Worm (Caenorhabditis elegans) whole organism, late embryonic: Measurements from ENCODE around the gene F35A5.2.

Source experiments
- C08G9.2 ChIP-seq: sonication (generic microtip); optimal IDR thresholded peaks from 2 replicates; lab custom pipeline; 2016; ENCODE audit warnings: mild to moderate bottlenecking, missing genetic modification characterization, moderate library complexity, missing compliant biosample characterization
- C38D4.7 ChIP-seq: fragments of 200-800 bp; sonication (Bioruptor generic); optimal IDR thresholded peaks from 2 replicates; lab custom pipeline; 2018; ENCODE audit warnings: mild to moderate bottlenecking, missing genetic modification characterization, moderate library complexity, missing compliant biosample characterization
- F13H6.1 ChIP-seq: sonication (generic microtip); optimal IDR thresholded peaks from 2 replicates; lab custom pipeline; 2016; ENCODE audit warnings: missing genetic modification characterization, missing compliant biosample characterization
- K09A11.1 ChIP-seq: sonication (generic microtip); optimal IDR thresholded peaks from 2 replicates; lab custom pipeline; 2017; ENCODE audit warnings: antibody characterized with exemption, mild to moderate bottlenecking, missing genetic modification characterization, missing compliant biosample characterization; ENCODE audit not compliant: insufficient read depth
- T23F11.4 ChIP-seq: fragments of 200-800 bp; sonication (Bioruptor generic); optimal IDR thresholded peaks from 2 replicates; lab custom pipeline; 2018; ENCODE audit warnings: mild to moderate bottlenecking, missing genetic modification characterization, missing compliant biosample characterization
- Y22D7AL.16 ChIP-seq: sonication (generic microtip); optimal IDR thresholded peaks from 2 replicates; lab custom pipeline; 2016; ENCODE audit warnings: missing genetic modification characterization, missing compliant biosample characterization
- ceh-14 ChIP-seq: sonication (generic microtip); optimal IDR thresholded peaks from 2 replicates; lab custom pipeline; 2016; ENCODE audit warnings: missing genotype, missing genetic modification characterization, missing compliant biosample characterization
- ceh-18 ChIP-seq: sonication (generic microtip); optimal IDR thresholded peaks from 2 replicates; lab custom pipeline; 2016; ENCODE audit warnings: missing genetic modification characterization, missing compliant biosample characterization
- ceh-2 ChIP-seq: sonication (generic microtip); optimal IDR thresholded peaks from 2 replicates; lab custom pipeline; 2016; ENCODE audit warnings: missing genotype, missing genetic modification characterization, missing compliant biosample characterization
- ceh-24 ChIP-seq: sonication (generic microtip); optimal IDR thresholded peaks from 2 replicates; lab custom pipeline; 2016; ENCODE audit warnings: mild to moderate bottlenecking, missing genetic modification characterization, missing compliant biosample characterization
- ceh-30 ChIP-seq: fragments of 150-350 bp; optimal IDR thresholded peaks from 2 replicates; lab custom pipeline; 2014; ENCODE audit warnings: missing biosample characterization, missing genetic modification characterization
- ceh-31 ChIP-seq: sonication (generic microtip); optimal IDR thresholded peaks from 2 replicates; lab custom pipeline; 2016; ENCODE audit warnings: missing genetic modification characterization, missing compliant biosample characterization
- ceh-34 ChIP-seq: sonication (generic microtip); optimal IDR thresholded peaks from 2 replicates; lab custom pipeline; 2016; ENCODE audit warnings: mild to moderate bottlenecking, missing genetic modification characterization, missing compliant biosample characterization
- ceh-48 ChIP-seq: sonication (generic microtip); optimal IDR thresholded peaks from 2 replicates; lab custom pipeline; 2016; ENCODE audit warnings: missing genetic modification characterization, inconsistent platforms, missing compliant biosample characterization
- ceh-6 ChIP-seq: fragments of 200-800 bp; sonication (Bioruptor generic); optimal IDR thresholded peaks from 2 replicates; lab custom pipeline; 2018; ENCODE audit warnings: mild to moderate bottlenecking, missing genetic modification characterization, missing compliant biosample characterization
- ceh-9 ChIP-seq: sonication (generic microtip); optimal IDR thresholded peaks from 2 replicates; lab custom pipeline; 2016; ENCODE audit warnings: mild to moderate bottlenecking, missing genetic modification characterization, inconsistent platforms, missing compliant biosample characterization
- che-1 ChIP-seq: sonication (generic microtip); optimal IDR thresholded peaks from 2 replicates; lab custom pipeline; 2016; ENCODE audit warnings: mild to moderate bottlenecking, missing genetic modification characterization, missing compliant biosample characterization
- dve-1 ChIP-seq: sonication (generic microtip); optimal IDR thresholded peaks from 2 replicates; lab custom pipeline; 2017; ENCODE audit warnings: antibody characterized with exemption, mild to moderate bottlenecking, missing genetic modification characterization, missing compliant biosample characterization
- elt-2 ChIP-seq: sonication (generic microtip); optimal IDR thresholded peaks from 2 replicates; lab custom pipeline; 2016; ENCODE audit warnings: missing genetic modification reagents, missing genetic modification characterization, missing compliant biosample characterization
- ets-4 ChIP-seq: sonication (generic microtip); optimal IDR thresholded peaks from 2 replicates; lab custom pipeline; 2016; ENCODE audit warnings: missing genetic modification characterization, missing compliant biosample characterization
- eyg-1 ChIP-seq: sonication (generic microtip); optimal IDR thresholded peaks from 2 replicates; lab custom pipeline; 2016; ENCODE audit warnings: missing genotype, missing genetic modification characterization, missing compliant biosample characterization
- hlh-13 ChIP-seq: fragments of 200-800 bp; sonication (Bioruptor generic); optimal IDR thresholded peaks from 2 replicates; lab custom pipeline; 2018; ENCODE audit warnings: mild to moderate bottlenecking, missing genetic modification characterization, missing compliant biosample characterization
- hlh-6 ChIP-seq: sonication (generic microtip); optimal IDR thresholded peaks from 2 replicates; lab custom pipeline; 2016; ENCODE audit warnings: missing genotype, missing genetic modification characterization, missing compliant biosample characterization
- lin-11 ChIP-seq: fragments of 200-800 bp; sonication (Bioruptor generic); optimal IDR thresholded peaks from 2 replicates; lab custom pipeline; 2018; ENCODE audit warnings: mild to moderate bottlenecking, missing genetic modification characterization, missing compliant biosample characterization
- madf-2 ChIP-seq: sonication (generic microtip); optimal IDR thresholded peaks from 2 replicates; lab custom pipeline; 2017; ENCODE audit warnings: missing genetic modification characterization, missing compliant biosample characterization
- mec-3 ChIP-seq: sonication (generic microtip); optimal IDR thresholded peaks from 2 replicates; lab custom pipeline; 2016; ENCODE audit warnings: borderline replicate concordance, missing genetic modification characterization, missing compliant biosample characterization
- nfya-1 ChIP-seq: sonication (generic microtip); optimal IDR thresholded peaks from 2 replicates; lab custom pipeline; 2017; ENCODE audit warnings: missing genetic modification characterization, mild to moderate bottlenecking, missing compliant biosample characterization, antibody characterized with exemption, moderate library complexity
- npax-4 ChIP-seq: sonication (generic microtip); optimal IDR thresholded peaks from 2 replicates; lab custom pipeline; 2016; ENCODE audit warnings: missing genetic modification characterization, missing compliant biosample characterization
- odd-2 ChIP-seq: sonication (generic microtip); optimal IDR thresholded peaks from 2 replicates; lab custom pipeline; 2017; ENCODE audit warnings: antibody characterized with exemption, mild to moderate bottlenecking, missing genetic modification characterization, missing compliant biosample characterization
- pax-1 ChIP-seq: fragments of 150-350 bp; optimal IDR thresholded peaks from 2 replicates; lab custom pipeline; 2014; ENCODE audit warnings: missing biosample characterization, missing genetic modification characterization
- pha-2 ChIP-seq: sonication (generic microtip); optimal IDR thresholded peaks from 2 replicates; lab custom pipeline; 2017; ENCODE audit warnings: mild to moderate bottlenecking, missing genetic modification characterization, missing compliant biosample characterization
- pha-4 ChIP-seq: fragments of 150-350 bp; optimal IDR thresholded peaks from 2 replicates; lab custom pipeline; 2018; ENCODE audit warnings: missing biosample characterization, missing genetic modification reagents, missing genetic modification characterization
- pqm-1 ChIP-seq: sonication (generic microtip); optimal IDR thresholded peaks from 2 replicates; lab custom pipeline; 2016; ENCODE audit warnings: missing genetic modification characterization, missing compliant biosample characterization
- pros-1 ChIP-seq: fragments of 150-350 bp; optimal IDR thresholded peaks from 2 replicates; lab custom pipeline; 2014; ENCODE audit warnings: missing biosample characterization, missing genetic modification reagents, missing genetic modification characterization
- rnt-1 ChIP-seq: sonication (generic microtip); optimal IDR thresholded peaks from 2 replicates; lab custom pipeline; 2016; ENCODE audit warnings: missing genetic modification characterization, missing compliant biosample characterization
- sox-2 ChIP-seq: fragments of 200-800 bp; sonication (Bioruptor generic); IDR thresholded peaks from 2 replicates; pipeline ENCODE4 v1.3.6; 2022; ENCODE audit warnings: missing genetic modification reagents, missing genetic modification characterization, missing compliant biosample characterization
- sox-4 ChIP-seq: sonication (generic microtip); optimal IDR thresholded peaks from 2 replicates; lab custom pipeline; 2017; ENCODE audit warnings: mild to moderate bottlenecking, missing genetic modification characterization, inconsistent platforms, missing compliant biosample characterization
- syd-9 ChIP-seq: sonication (generic microtip); optimal IDR thresholded peaks from 2 replicates; lab custom pipeline; 2016; ENCODE audit warnings: mild to moderate bottlenecking, missing genetic modification characterization, moderate library complexity, missing compliant biosample characterization
- tbx-2 ChIP-seq: sonication (generic microtip); optimal IDR thresholded peaks from 2 replicates; lab custom pipeline; 2016; ENCODE audit warnings: missing genetic modification characterization, missing compliant biosample characterization
- tbx-7 ChIP-seq: sonication (generic microtip); optimal IDR thresholded peaks from 2 replicates; lab custom pipeline; 2016; ENCODE audit warnings: missing genotype, missing genetic modification characterization, missing compliant biosample characterization
- ttx-3 ChIP-seq: sonication (generic microtip); optimal IDR thresholded peaks from 2 replicates; lab custom pipeline; 2016; ENCODE audit warnings: missing genetic modification reagents, missing genetic modification characterization, missing compliant biosample characterization
- unc-3 ChIP-seq, 2 experiments: fragments of 200-800 bp in 1 of 2; sonication (Bioruptor generic) in 1 of 2; sonication (generic microtip) in 1 of 2; conservative IDR thresholded peaks in 1 of 2; optimal IDR thresholded peaks in 1 of 2; 2 replicates each; pipeline versions ENCODE4 v1.3.6 to Lab custom; 2016 to 2022; ENCODE audit warnings: missing compliant biosample characterization in 2 of 2, missing genetic modification characterization in 2 of 2, missing genetic modification reagents in 1 of 2
- unc-86 ChIP-seq: sonication (generic microtip); optimal IDR thresholded peaks from 2 replicates; lab custom pipeline; 2016; ENCODE audit warnings: missing genetic modification characterization, missing compliant biosample characterization
- zip-5 ChIP-seq: sonication (generic microtip); optimal IDR thresholded peaks from 2 replicates; lab custom pipeline; 2016; ENCODE audit warnings: missing genetic modification characterization, missing compliant biosample characterization
- ztf-16 ChIP-seq: sonication (generic microtip); optimal IDR thresholded peaks from 2 replicates; lab custom pipeline; 2017; ENCODE audit warnings: missing genetic modification characterization, missing compliant biosample characterization

Gene F35A5.2

ce11 chrX:3759820-3760219, 45.1 kb upstream of the F35A5.2 start:
- TF ChIP-seq C08G9.2 (tag; lab: Kevin White, UChicago) (no peak), pqm-1 (tag; lab: Kevin White, UChicago) (no peak), unc-3 (GFP tag; conservative IDR thresholded peaks at IDR 0.05; lab: Robert Waterston, UW) (no peak), unc-3 (tag; optimal IDR thresholded peaks at IDR 0.05; lab: Kevin White, UChicago) (no peak), sox-4 (tag; lab: Kevin White, UChicago) (no peak), ceh-34 (tag; lab: Kevin White, UChicago) (no peak), ceh-30 (tag; lab: Kevin White, UChicago) (no peak), pax-1 (no peak), ceh-31 (tag; lab: Kevin White, UChicago) (no peak), unc-86 (no peak), ceh-6 (GFP tag; lab: Kevin White, UChicago) (no peak), ceh-2 (tag; lab: Kevin White, UChicago) (no peak), ets-4 (tag; lab: Kevin White, UChicago) (no peak), madf-2 (tag; lab: Kevin White, UChicago) (no peak), dve-1 (tag; lab: Kevin White, UChicago) (no peak), pros-1 (tag; lab: Kevin White, UChicago) (no peak), zip-5 (no peak), ceh-48 (no peak)

ce11 chrX:3762410-3762809, 42.5 kb upstream of the F35A5.2 start, which contains the start of gene T14G12.11:
Gene T14G12.11, minus strand, starts transcription at chrX:3762547.
- no peak for TF ChIP-seq pha-4 (tag; lab: Kevin White, UChicago)
- no peak for TF ChIP-seq zip-5
- TF ChIP-seq ztf-16 (tag; lab: Kevin White, UChicago): no peak
- no peak for TF ChIP-seq K09A11.1 (tag; lab: Kevin White, UChicago)
- no peak for TF ChIP-seq npax-4 (tag; lab: Kevin White, UChicago)
- TF ChIP-seq nfya-1 (tag; lab: Kevin White, UChicago): no peak
- no peak for TF ChIP-seq tbx-2 (tag; lab: Kevin White, UChicago)
- TF ChIP-seq ttx-3 (tag; lab: Kevin White, UChicago): no peak
- TF ChIP-seq pqm-1 (tag; lab: Kevin White, UChicago): no peak
- TF ChIP-seq Y22D7AL.16 (tag; lab: Kevin White, UChicago): no peak
- no peak for TF ChIP-seq C38D4.7
- TF ChIP-seq syd-9 (tag; lab: Kevin White, UChicago): no peak
- TF ChIP-seq, all 69 proteins: peak for 0

- no peak for TF ChIP-seq elt-2 (tag; lab: Kevin White, UChicago)
- TF ChIP-seq odd-2: no peak
- no peak for TF ChIP-seq lin-11 (tag; lab: Kevin White, UChicago)
- TF ChIP-seq unc-86: no peak
- no peak for TF ChIP-seq tbx-7 (tag; lab: Kevin White, UChicago)
- TF ChIP-seq pha-4 (tag; lab: Kevin White, UChicago): no peak
- TF ChIP-seq ceh-2 (tag; lab: Kevin White, UChicago): no peak
- TF ChIP-seq Y22D7AL.16 (tag; lab: Kevin White, UChicago): no peak
- TF ChIP-seq ceh-14 (tag; lab: Kevin White, UChicago): no peak
- no peak for TF ChIP-seq F13H6.1 (tag; lab: Kevin White, UChicago)
Measured at ce11 chrX:3764295-3764694, 40.6 kb upstream of the F35A5.2 start, which contains the start of gene F47B7.3. Gene F47B7.3, minus strand, starts transcription at chrX:3764395.

- TF ChIP-seq che-1 (tag; lab: Kevin White, UChicago): no peak
Measured at ce11 chrX:3766552-3766951, 38.4 kb upstream of the F35A5.2 start, which contains the start of gene F47B7.4. Gene F47B7.4, minus strand, starts transcription at chrX:3766652.

ce11 chrX:3768717-3769116, 36.2 kb upstream of the F35A5.2 start, which contains the start of gene F47B7.5:
Gene F47B7.5, minus strand, starts transcription at chrX:3768817.
- no peak for TF ChIP-seq hlh-13 (GFP tag; lab: Kevin White, UChicago)
- no peak for TF ChIP-seq F13H6.1 (tag; lab: Kevin White, UChicago)
- no peak for TF ChIP-seq hlh-6 (tag; lab: Kevin White, UChicago)
- no peak for TF ChIP-seq ceh-18 (tag; lab: Kevin White, UChicago)
- TF ChIP-seq rnt-1 (tag; lab: Kevin White, UChicago): no peak
- no peak for TF ChIP-seq pqm-1 (tag; lab: Kevin White, UChicago)
- no peak for TF ChIP-seq ceh-9 (tag; lab: Kevin White, UChicago)
- no peak for TF ChIP-seq ceh-24
- TF ChIP-seq ceh-34 (tag; lab: Kevin White, UChicago): no peak
- TF ChIP-seq ceh-30 (tag; lab: Kevin White, UChicago): no peak
- no peak for TF ChIP-seq mec-3
- no peak for TF ChIP-seq sox-2 (GFP tag; lab: Robert Waterston, UW)
- no peak for TF ChIP-seq eyg-1
- no peak for TF ChIP-seq unc-86
- no peak for TF ChIP-seq pha-2 (tag; lab: Kevin White, UChicago)
- TF ChIP-seq T23F11.4 (GFP tag; lab: Kevin White, UChicago): no peak
